Worm (Caenorhabditis elegans): Measurements from ENCODE around the gene ant-1.1.

ce11 chrIII:13495571-13495970 is 32.6 kb downstream of the ant-1.1 start, which contains the start of gene T28A8.2:
- no peak for TF ChIP-seq nhr-76 (tag; optimal IDR thresholded peaks at IDR 0.05)
- no peak for TF ChIP-seq lsy-2 (tag; optimal IDR thresholded peaks at IDR 0.05)
